Fruit fly (Drosophila melanogaster): ENCODE data around the gene CG4983.

DNA sequence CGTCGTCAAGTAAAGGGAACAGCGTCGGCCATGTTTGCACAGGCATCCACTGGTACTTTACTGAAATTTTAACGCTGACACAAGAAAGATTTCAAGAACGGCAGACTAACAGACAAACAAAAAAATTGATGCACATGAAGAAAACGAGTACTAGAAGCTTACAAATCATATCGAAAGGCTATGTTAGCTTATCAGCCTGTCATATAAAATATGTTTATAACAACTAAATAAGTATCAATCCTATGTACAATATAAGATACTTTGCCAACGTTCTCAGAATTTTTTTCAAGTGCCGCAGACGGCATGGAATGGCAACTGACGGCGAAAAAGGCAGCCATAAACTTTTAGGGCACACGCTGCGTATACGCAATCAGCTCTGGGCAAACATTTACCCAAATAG is 49.6 kb downstream of the CG4983 start:
- TF ChIP-seq usp (GFP tag; optimal IDR thresholded peaks at IDR 0.05) (no peak), Dll (optimal IDR thresholded peaks at IDR 0.05) (no peak)
